Worm (Caenorhabditis elegans): ENCODE data around the gene F47D12.7.

DNA sequence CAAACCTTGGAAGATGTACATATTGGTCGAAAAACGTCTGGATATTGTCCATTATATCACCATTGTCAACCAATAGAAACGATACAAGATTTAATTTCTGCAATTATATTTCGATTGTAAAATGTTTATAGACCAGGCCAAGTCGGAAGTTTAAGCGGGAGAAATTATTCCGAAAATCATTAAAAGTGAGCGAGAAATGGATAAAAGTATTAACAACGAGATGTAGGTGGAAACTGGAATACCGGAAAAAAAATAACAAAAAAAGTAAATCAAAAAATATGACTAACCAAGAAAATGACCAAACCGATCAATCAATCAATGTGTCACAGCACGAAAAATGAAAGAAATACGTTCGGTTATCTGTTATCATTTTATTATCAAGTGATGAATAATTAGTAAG lies 8.6 kb downstream of the F47D12.7 start, which contains the start of gene F47D12.6:
- TF ChIP-seq ztf-23 (GFP tag; IDR thresholded peaks at IDR 0.05), result no peak
- TF ChIP-seq T22C8.4 (GFP tag; IDR thresholded peaks at IDR 0.05), result no peak
- TF ChIP-seq tab-1 (GFP tag; IDR thresholded peaks at IDR 0.05), result no peak
- no peak for TF ChIP-seq flt-1 (GFP tag; IDR thresholded peaks at IDR 0.05)
- TF ChIP-seq klf-2 (GFP tag; conservative IDR thresholded peaks at IDR 0.05), result no peak
- TF ChIP-seq cog-1 (tag; optimal IDR thresholded peaks at IDR 0.05), result no peak
- TF ChIP-seq ztf-29 (GFP tag; IDR thresholded peaks at IDR 0.05), result no peak
- no peak for TF ChIP-seq med-1 (GFP tag; optimal IDR thresholded peaks at IDR 0.05; ENCODE audit: insufficient read depth)

All from whole organism, midembryonic.